Worm (Caenorhabditis elegans): Measurements from ENCODE around the gene M106.3.

ce11 chrII:10910219-10910618, 49.5 kb upstream of the M106.3 start, which contains the start of gene sra-11:
- no peak for TF ChIP-seq nhr-11 (tag; optimal IDR thresholded peaks at IDR 0.05)
- no peak for TF ChIP-seq T23F11.4 (GFP tag; optimal IDR thresholded peaks at IDR 0.05)
- TF ChIP-seq sdc-2 (tag; optimal IDR thresholded peaks at IDR 0.05): no peak
- TF ChIP-seq lin-11 (tag; optimal IDR thresholded peaks at IDR 0.05): no peak
- no peak for TF ChIP-seq unc-55 (GFP tag; optimal IDR thresholded peaks at IDR 0.05)
- TF ChIP-seq mec-3 (tag; optimal IDR thresholded peaks at IDR 0.05; ENCODE audit: borderline replicate concordance): no peak
- no peak for TF ChIP-seq ref-2 (tag; optimal IDR thresholded peaks at IDR 0.05)

All from whole organism, late embryonic.